Worm (Caenorhabditis elegans): ENCODE data around the gene str-63.

ce11 chrV:3349877-3350276 lies 1.5 kb upstream of the str-63 start, which contains the start of gene C17B7.15:
- no peak for TF ChIP-seq alr-1 (tag; optimal IDR thresholded peaks at IDR 0.05; ENCODE audit: borderline replicate concordance)
- no peak for TF ChIP-seq nhr-28 (tag; optimal IDR thresholded peaks at IDR 0.05)
- no peak for TF ChIP-seq tbx-2 (tag; optimal IDR thresholded peaks at IDR 0.05)
- TF ChIP-seq zag-1 (tag; optimal IDR thresholded peaks at IDR 0.05): no peak
- TF ChIP-seq ztf-11 (tag; optimal IDR thresholded peaks at IDR 0.05): no peak
- no peak for TF ChIP-seq skn-1 (tag; optimal IDR thresholded peaks at IDR 0.05)
- no peak for TF ChIP-seq ces-1 (GFP tag; optimal IDR thresholded peaks at IDR 0.05)
- TF ChIP-seq ama-1 (optimal IDR thresholded peaks at IDR 0.05): no peak
- no peak for TF ChIP-seq nhr-76 (tag; optimal IDR thresholded peaks at IDR 0.05)
